Fruit fly (Drosophila melanogaster) whole organism, embryonic: ENCODE measurements around the gene CG3999.
A peak's percentile ranks its signal among the peaks of the same experiment; 100 is the strongest.

Experiments used
- Abd-B ChIP-seq: fragments of 200-800 bp; sonication (Bioruptor generic); optimal IDR thresholded peaks from 2 replicates; lab custom pipeline; 2018; ENCODE audit warnings: missing biosample characterization, mild to moderate bottlenecking, missing genetic modification characterization, moderate library complexity
- Adf1 ChIP-seq: fragments of 200-800 bp; sonication (Bioruptor generic); IDR thresholded peaks from 2 replicates; pipeline ENCODE4 v1.3.6; 2022; ENCODE audit warnings: missing biosample characterization, missing genetic modification characterization
- Atf3 ChIP-seq: fragments of 200-800 bp; sonication (Bioruptor generic); optimal IDR thresholded peaks from 3 replicates; lab custom pipeline; 2016; ENCODE audit warnings: missing biosample characterization, missing genetic modification characterization
- B-H2 ChIP-seq: fragments of 200-800 bp; sonication (Bioruptor generic); optimal IDR thresholded peaks from 2 replicates; lab custom pipeline; 2018; ENCODE audit warnings: missing biosample characterization, mild to moderate bottlenecking, missing genetic modification characterization
- BtbVII ChIP-seq: fragments of 200-800 bp; sonication (Bioruptor generic); optimal IDR thresholded peaks from 3 replicates; lab custom pipeline; 2017; ENCODE audit warnings: missing biosample characterization, mild to moderate bottlenecking, missing genetic modification characterization
- CG10147 ChIP-seq: fragments of 200-800 bp; sonication (Bioruptor generic); optimal IDR thresholded peaks from 2 replicates; lab custom pipeline; 2019; ENCODE audit warnings: missing biosample characterization, mild to moderate bottlenecking, missing genetic modification characterization, moderate library complexity
- CG10431 ChIP-seq: fragments of 200-800 bp; sonication (Bioruptor generic); optimal IDR thresholded peaks from 3 replicates; lab custom pipeline; 2018; ENCODE audit warnings: missing biosample characterization, mild to moderate bottlenecking, missing genetic modification characterization
- CG12299 ChIP-seq: fragments of 200-800 bp; sonication (Bioruptor generic); optimal IDR thresholded peaks from 2 replicates; lab custom pipeline; 2018; ENCODE audit warnings: missing biosample characterization, mild to moderate bottlenecking, missing genetic modification characterization
- CG12659 ChIP-seq: fragments of 200-800 bp; sonication (Bioruptor generic); optimal IDR thresholded peaks from 3 replicates; lab custom pipeline; 2017; ENCODE audit warnings: mild to moderate bottlenecking, missing biosample characterization, missing genetic modification reagents, missing genetic modification characterization
- CG13123 ChIP-seq: fragments of 200-800 bp; sonication (Bioruptor generic); optimal IDR thresholded peaks from 2 replicates; lab custom pipeline; 2016; ENCODE audit warnings: missing biosample characterization, missing genetic modification characterization
- CG13287 ChIP-seq: fragments of 200-800 bp; sonication (Bioruptor generic); IDR thresholded peaks from 2 replicates; pipeline ENCODE4 v1.3.6; 2022; ENCODE audit warnings: missing biosample characterization, missing genetic modification characterization; ENCODE audit not compliant: partially characterized antibody
- CG2199 ChIP-seq: fragments of 200-800 bp; sonication (Bioruptor generic); IDR thresholded peaks from 3 replicates; pipeline ENCODE4 v1.3.6; 2022; ENCODE audit warnings: missing biosample characterization, missing genetic modification characterization
- CG2889 ChIP-seq: fragments of 200-800 bp; sonication (Bioruptor generic); IDR thresholded peaks from 3 replicates; pipeline ENCODE4 v1.3.6; 2022; ENCODE audit warnings: missing biosample characterization, missing genetic modification characterization
- CG30020 ChIP-seq: fragments of 200-800 bp; optimal IDR thresholded peaks from 2 replicates; lab custom pipeline; 2019; ENCODE audit warnings: missing biosample characterization, mild to moderate bottlenecking, missing genetic modification characterization, moderate library complexity
- CG31441 ChIP-seq: fragments of 200-800 bp; sonication (Bioruptor generic); IDR thresholded peaks from 2 replicates; pipeline ENCODE4 v1.3.6; 2022; ENCODE audit warnings: missing biosample characterization, missing genetic modification characterization
- CG3407 ChIP-seq: fragments of 200-800 bp; sonication (Bioruptor generic); optimal IDR thresholded peaks from 2 replicates; lab custom pipeline; 2018; ENCODE audit warnings: missing biosample characterization, mild to moderate bottlenecking, missing genetic modification characterization
- CG3847 ChIP-seq: fragments of 200-800 bp; sonication (Bioruptor generic); IDR thresholded peaks from 2 replicates; pipeline ENCODE4 v1.3.6; 2022; ENCODE audit warnings: missing biosample characterization, missing genetic modification characterization
- CG6272 ChIP-seq: fragments of 200-800 bp; sonication (Bioruptor generic); IDR thresholded peaks from 2 replicates; pipeline ENCODE4 v1.3.6; 2022; ENCODE audit warnings: missing biosample characterization, missing genetic modification characterization
- CG6765 ChIP-seq: fragments of 200-800 bp; sonication (Bioruptor generic); optimal IDR thresholded peaks from 3 replicates; lab custom pipeline; 2017; ENCODE audit warnings: missing biosample characterization, mild to moderate bottlenecking, missing genetic modification characterization
- D ChIP-seq, 2 experiments: fragments of 200-800 bp in 1 of 2; fragments of >200 bp in 1 of 2; sonication (Bioruptor generic) in 1 of 2; optimal IDR thresholded peaks; 2 replicates in 1 of 2; 3 replicates in 1 of 2; lab custom pipeline; 2017; ENCODE audit warnings: mild to moderate bottlenecking in 1 of 2, missing biosample characterization in 1 of 2, missing genetic modification characterization in 1 of 2, missing genetic modification reagents in 1 of 2
- D19B ChIP-seq: fragments of 200-800 bp; sonication (Bioruptor generic); optimal IDR thresholded peaks from 2 replicates; lab custom pipeline; 2017; ENCODE audit warnings: missing biosample characterization, mild to moderate bottlenecking, missing genetic modification characterization
- Dref ChIP-seq: fragments of 200-800 bp; sonication (Bioruptor generic); IDR thresholded peaks from 2 replicates; pipeline ENCODE4 v1.3.6; 2022; ENCODE audit warnings: missing biosample characterization, missing genetic modification characterization
- ERR ChIP-seq: fragments of 200-800 bp; sonication (Bioruptor generic); optimal IDR thresholded peaks from 2 replicates; lab custom pipeline; 2016; ENCODE audit warnings: missing biosample characterization, missing genetic modification characterization
- Gug ChIP-seq: fragments of 200-800 bp; sonication (Bioruptor generic); IDR thresholded peaks from 4 replicates; pipeline ENCODE4 v1.3.6; 2022; ENCODE audit warnings: missing biosample characterization, missing genetic modification characterization
- H2.0 ChIP-seq: fragments of 200-800 bp; sonication (Bioruptor generic); IDR thresholded peaks from 2 replicates; pipeline ENCODE4 v1.3.6; 2022; ENCODE audit warnings: missing biosample characterization, missing genetic modification characterization
- Hey ChIP-seq: fragments of 200-800 bp; sonication (Bioruptor generic); optimal IDR thresholded peaks from 3 replicates; lab custom pipeline; 2018; ENCODE audit warnings: missing biosample characterization, mild to moderate bottlenecking, missing genetic modification characterization
- Hmr ChIP-seq: fragments of 200-800 bp; sonication (Bioruptor generic); optimal IDR thresholded peaks from 3 replicates; lab custom pipeline; 2017; ENCODE audit warnings: mild to moderate bottlenecking, missing biosample characterization, missing genetic modification reagents, missing genetic modification characterization
- Lpt ChIP-seq: fragments of >200 bp; optimal IDR thresholded peaks from 2 replicates; lab custom pipeline; 2018; ENCODE audit warnings: missing biosample characterization, missing genetic modification characterization
- NC2β ChIP-seq: fragments of 200-800 bp; sonication (Bioruptor generic); optimal IDR thresholded peaks from 2 replicates; lab custom pipeline; 2016; ENCODE audit warnings: missing biosample characterization, missing genetic modification characterization
- Oli ChIP-seq: fragments of 200-800 bp; sonication (Bioruptor generic); optimal IDR thresholded peaks from 2 replicates; lab custom pipeline; 2018; ENCODE audit warnings: missing biosample characterization, mild to moderate bottlenecking, missing genetic modification characterization, moderate library complexity
- PHDP ChIP-seq: fragments of 200-800 bp; sonication (Bioruptor generic); optimal IDR thresholded peaks from 3 replicates; lab custom pipeline; 2018; ENCODE audit warnings: missing biosample characterization, mild to moderate bottlenecking, missing genetic modification characterization, moderate library complexity
- Pdp1 ChIP-seq, 2 experiments: fragments of 200-800 bp; sonication (Bioruptor generic); optimal IDR thresholded peaks; 3 replicates each; lab custom pipeline; 2016; ENCODE audit warnings: missing biosample characterization in 2 of 2, missing genetic modification characterization in 2 of 2, mild to moderate bottlenecking in 1 of 2, moderate library complexity in 1 of 2
- Ravus ChIP-seq: fragments of 200-800 bp; sonication (Bioruptor generic); IDR thresholded peaks from 2 replicates; pipeline ENCODE4 v1.3.6; 2022; ENCODE audit warnings: missing biosample characterization, missing genetic modification characterization
- Rfx ChIP-seq: fragments of 200-800 bp; sonication (Bioruptor generic); IDR thresholded peaks from 2 replicates; pipeline ENCODE4 v1.3.6; 2022; ENCODE audit warnings: missing biosample characterization, missing genetic modification characterization
- Sry-δ ChIP-seq: fragments of 200-800 bp; sonication (Bioruptor generic); optimal IDR thresholded peaks from 2 replicates; lab custom pipeline; 2016; ENCODE audit warnings: missing biosample characterization, missing genetic modification characterization
- bsh ChIP-seq, 2 experiments: fragments of 200-800 bp; sonication (Bioruptor generic); optimal IDR thresholded peaks; 2 replicates each; lab custom pipeline; 2017 to 2018; ENCODE audit warnings: mild to moderate bottlenecking in 2 of 2, missing biosample characterization in 2 of 2, missing genetic modification characterization in 2 of 2, moderate library complexity in 1 of 2
- disco-r ChIP-seq: fragments of 200-800 bp; sonication (Bioruptor generic); optimal IDR thresholded peaks from 2 replicates; lab custom pipeline; 2016; ENCODE audit warnings: missing biosample characterization, missing genetic modification characterization
- eve ChIP-seq, 2 experiments: fragments of >200 bp; optimal IDR thresholded peaks; 2 replicates each; lab custom pipeline; 2017; ENCODE audit warnings: missing biosample characterization in 2 of 2, missing genetic modification characterization in 2 of 2
- grau ChIP-seq: fragments of 200-800 bp; optimal IDR thresholded peaks from 3 replicates; lab custom pipeline; 2019; ENCODE audit warnings: missing biosample characterization, mild to moderate bottlenecking, missing genetic modification characterization, moderate library complexity
- h ChIP-seq: fragments of >200 bp; optimal IDR thresholded peaks from 2 replicates; lab custom pipeline; 2017
- kni ChIP-seq: fragments of 200-800 bp; sonication (Bioruptor generic); optimal IDR thresholded peaks from 3 replicates; lab custom pipeline; 2017; ENCODE audit warnings: mild to moderate bottlenecking, missing biosample characterization, missing genetic modification reagents, missing genetic modification characterization
- lbe ChIP-seq: fragments of 200-800 bp; sonication (Bioruptor generic); optimal IDR thresholded peaks from 2 replicates; lab custom pipeline; 2016; ENCODE audit warnings: missing biosample characterization, mild to moderate bottlenecking, missing genetic modification characterization
- nerfin-1 ChIP-seq: fragments of 200-800 bp; sonication (Bioruptor generic); optimal IDR thresholded peaks from 3 replicates; lab custom pipeline; 2019; ENCODE audit warnings: missing biosample characterization, mild to moderate bottlenecking, missing genetic modification characterization, moderate library complexity
- pros ChIP-seq: fragments of 200-800 bp; sonication (Bioruptor generic); optimal IDR thresholded peaks from 3 replicates; lab custom pipeline; 2019; ENCODE audit warnings: missing biosample characterization, mild to moderate bottlenecking, missing genetic modification characterization, moderate library complexity
- tio ChIP-seq: fragments of 200-800 bp; sonication (Bioruptor generic); optimal IDR thresholded peaks from 2 replicates; lab custom pipeline; 2017; ENCODE audit warnings: missing biosample characterization, missing genetic modification characterization, inconsistent platforms
- toy ChIP-seq: fragments of 200-800 bp; sonication (Bioruptor generic); IDR thresholded peaks from 2 replicates; pipeline ENCODE4 v1.3.6; 2022; ENCODE audit warnings: missing biosample characterization, missing genetic modification characterization
- vvl ChIP-seq: fragments of 200-800 bp; sonication (Bioruptor generic); IDR thresholded peaks from 2 replicates; pipeline ENCODE4 v1.3.6; 2022; ENCODE audit warnings: missing biosample characterization, missing genetic modification characterization
- yki ChIP-seq: fragments of >200 bp; optimal IDR thresholded peaks from 3 replicates; lab custom pipeline; 2018
- z ChIP-seq: fragments of 200-800 bp; sonication (Bioruptor generic); IDR thresholded peaks from 3 replicates; pipeline ENCODE4 v1.3.6; 2022; ENCODE audit warnings: missing biosample characterization, missing genetic modification characterization

The CG3999 gene

DNA sequence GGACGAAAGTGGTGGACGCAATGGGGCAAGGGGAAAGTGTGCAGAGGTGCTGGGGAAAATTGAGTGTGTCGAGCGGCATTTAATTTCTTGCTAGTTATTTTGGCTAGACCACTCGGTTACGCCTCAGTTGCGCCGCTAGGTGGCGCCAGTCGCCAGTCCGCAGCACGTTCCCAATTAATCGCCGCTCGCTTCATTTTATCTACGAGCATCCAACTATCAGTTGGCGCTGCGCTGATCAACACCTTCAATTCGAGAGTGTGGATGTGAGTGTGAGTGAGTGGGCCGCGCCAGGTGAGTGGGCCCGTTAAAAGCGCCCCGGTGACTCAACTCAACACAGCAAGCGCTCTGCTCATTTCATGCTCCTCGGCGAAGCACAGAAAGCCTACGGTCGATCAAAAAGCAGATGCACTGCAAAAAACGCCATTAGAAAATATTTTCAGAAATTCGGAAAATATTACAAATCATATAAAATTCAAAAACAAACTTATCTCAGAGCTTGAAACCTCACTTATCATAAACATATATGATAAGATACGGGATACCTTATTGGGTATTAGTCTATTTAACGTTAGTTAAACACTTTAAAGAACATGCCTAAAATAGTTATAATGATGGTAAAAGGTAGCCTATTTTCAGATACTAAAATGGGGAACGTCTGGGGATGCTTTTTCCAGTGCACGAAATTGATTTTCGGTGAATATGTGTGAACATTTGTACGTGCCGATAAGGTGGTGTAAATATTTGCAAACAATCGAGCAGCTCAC, 17.0 kb downstream of the CG3999 start (continued):
- TF ChIP-seq B-H2 (GFP tag; lab: Kevin White, UChicago), result peak; percentile 73
- peak; percentile 58 for TF ChIP-seq ERR (GFP tag; lab: Kevin White, UChicago)
- TF ChIP-seq Lpt (GFP tag; lab: Kevin White, UChicago), result no peak
- peak; percentile 60 for TF ChIP-seq CG12299 (tag; lab: Kevin White, UChicago)
- no peak for TF ChIP-seq Hey
- TF ChIP-seq Atf3 (GFP tag; lab: Kevin White, UChicago), result peak; percentile 57
- TF ChIP-seq CG10431, result no peak
- TF ChIP-seq Sry-δ, result peak; percentile 49
- TF ChIP-seq h, result no peak
- TF ChIP-seq CG12659 (GFP tag; lab: Kevin White, UChicago), result peak; percentile 91
- peak; percentile 89 for TF ChIP-seq Hmr
- TF ChIP-seq Rfx (GFP tag; lab: Robert Waterston, UW), result peak; percentile 83
- TF ChIP-seq D19B (GFP tag; lab: Kevin White, UChicago), result peak; percentile 70
- no peak for TF ChIP-seq Dref
- TF ChIP-seq CG31441 (GFP tag; lab: Robert Waterston, UW), result peak; percentile 75
- TF ChIP-seq Adf1, result peak; percentile 66
- no peak for TF ChIP-seq kni (GFP tag; lab: Kevin White, UChicago)
- TF ChIP-seq CG30020 (tag; lab: Kevin White, UChicago), result peak; percentile 37
- peak; percentile 81 for TF ChIP-seq CG10147 (GFP tag; lab: Kevin White, UChicago)
- TF ChIP-seq z (GFP tag; lab: Robert Waterston, UW), result peak; percentile 85; the same call in 2 of the 3 replicates
- no peak; the same call in 1 of the 2 replicates for TF ChIP-seq CG13287
- TF ChIP-seq grau (tag; lab: Kevin White, UChicago), result peak; percentile 89
- TF ChIP-seq lbe, result peak; percentile 52
- peak; percentile 35 for TF ChIP-seq Ravus (GFP tag; lab: Robert Waterston, UW)
- peak; percentile 44 for TF ChIP-seq CG6272 (GFP tag; lab: Robert Waterston, UW)
- peak; percentile 7 for TF ChIP-seq NC2β (GFP tag; lab: Kevin White, UChicago)
- TF ChIP-seq Pdp1 (GFP tag; optimal IDR thresholded peaks at IDR 0.05; lab: Kevin White, UChicago), result peak; percentile 62 to 75
- no peak for TF ChIP-seq D (optimal IDR thresholded peaks at IDR 0.05; lab: Kevin White, UChicago)
- peak; percentile 71 for TF ChIP-seq D (GFP tag; optimal IDR thresholded peaks at IDR 0.05; lab: Kevin White, UChicago)
- peak; percentile 91 for TF ChIP-seq PHDP
- peak; percentile 71; the same call in 3 of the 4 replicates for TF ChIP-seq Gug
- TF ChIP-seq nerfin-1 (tag; lab: Kevin White, UChicago), result peak; percentile 65
- TF ChIP-seq Oli, result peak; percentile 92
- TF ChIP-seq Abd-B, result peak; percentile 78
- TF ChIP-seq CG6765 (GFP tag; lab: Kevin White, UChicago), result peak; percentile 87
- peak; percentile 83 for TF ChIP-seq vvl
- peak; percentile 76 for TF ChIP-seq BtbVII (GFP tag; lab: Kevin White, UChicago)
- peak in 1 of 2 experiments; percentile 77 for TF ChIP-seq bsh (GFP tag; optimal IDR thresholded peaks at IDR 0.05; lab: Kevin White, UChicago)
- TF ChIP-seq disco-r (GFP tag; lab: Kevin White, UChicago), result peak; percentile 60
- TF ChIP-seq CG13123, result peak; percentile 59
- TF ChIP-seq CG2199 (GFP tag; lab: Robert Waterston, UW), result no peak
- TF ChIP-seq toy (GFP tag; lab: Robert Waterston, UW), result peak; percentile 40
- TF ChIP-seq tio (GFP tag; lab: Kevin White, UChicago), result peak; percentile 82
- peak in 1 of 2 experiments; percentile 89 for TF ChIP-seq eve (GFP tag; optimal IDR thresholded peaks at IDR 0.05; lab: Kevin White, UChicago)
- TF ChIP-seq pros (GFP tag; lab: Kevin White, UChicago), result no peak
- peak; percentile 60; the same call in 1 of the 2 replicates for TF ChIP-seq H2.0
- peak; percentile 70 for TF ChIP-seq CG3847 (GFP tag; lab: Robert Waterston, UW)
- peak; percentile 51; the same call in 1 of the 3 replicates for TF ChIP-seq CG2889
- peak; percentile 59 for TF ChIP-seq CG3407 (GFP tag; lab: Kevin White, UChicago)
- no peak for TF ChIP-seq yki (lab: Kevin White, UChicago)
